Fruit fly (Drosophila melanogaster) whole organism, adult: ENCODE measurements around the gene Cp190.
A peak's percentile ranks its signal among the peaks of the same experiment; 100 is the strongest.

Source experiments
- CG12768 ChIP-seq: fragments of 200-800 bp; sonication (Bioruptor generic); optimal IDR thresholded peaks from 2 replicates; lab custom pipeline; 2017; ENCODE audit warnings: missing biosample characterization, missing genetic modification characterization, mild to moderate bottlenecking, moderate library complexity, missing genetic modification reagents
- CG33017 ChIP-seq: fragments of 200-800 bp; sonication (Bioruptor generic); optimal IDR thresholded peaks from 2 replicates; lab custom pipeline; 2018; ENCODE audit warnings: missing biosample characterization, mild to moderate bottlenecking, missing genetic modification characterization, moderate library complexity
- CG5204 ChIP-seq: fragments of 200-800 bp; sonication (Bioruptor generic); optimal IDR thresholded peaks from 2 replicates; lab custom pipeline; 2016; ENCODE audit warnings: missing biosample characterization, missing genetic modification characterization
- CG7101 ChIP-seq: fragments of 200-800 bp; sonication (Bioruptor generic); optimal IDR thresholded peaks from 2 replicates; lab custom pipeline; 2018; ENCODE audit warnings: missing biosample characterization, mild to moderate bottlenecking, missing genetic modification characterization, moderate library complexity
- cic ChIP-seq: fragments of 200-800 bp; sonication (Bioruptor generic); optimal IDR thresholded peaks from 2 replicates; lab custom pipeline; 2017; ENCODE audit warnings: missing biosample characterization, mild to moderate bottlenecking, missing genetic modification characterization, moderate library complexity
- cnc ChIP-seq, 2 experiments: fragments of >200 bp; optimal IDR thresholded peaks; 2 replicates each; lab custom pipeline; 2017
- kay ChIP-seq: fragments of 200-800 bp; sonication (Bioruptor generic); peaks from one replicate; lab custom pipeline; 2016; ENCODE audit warnings: missing biosample characterization, missing genetic modification characterization, borderline replicate concordance
- pad ChIP-seq: fragments of 200-800 bp; sonication (Bioruptor generic); optimal IDR thresholded peaks from 3 replicates; lab custom pipeline; 2017; ENCODE audit warnings: missing biosample characterization, missing genetic modification characterization, mild to moderate bottlenecking, moderate library complexity, missing genetic modification reagents
- tj ChIP-seq: fragments of 200-800 bp; sonication (Bioruptor generic); optimal IDR thresholded peaks from 3 replicates; lab custom pipeline; 2017; ENCODE audit warnings: missing biosample characterization, mild to moderate bottlenecking, missing genetic modification characterization, moderate library complexity

DNA sequence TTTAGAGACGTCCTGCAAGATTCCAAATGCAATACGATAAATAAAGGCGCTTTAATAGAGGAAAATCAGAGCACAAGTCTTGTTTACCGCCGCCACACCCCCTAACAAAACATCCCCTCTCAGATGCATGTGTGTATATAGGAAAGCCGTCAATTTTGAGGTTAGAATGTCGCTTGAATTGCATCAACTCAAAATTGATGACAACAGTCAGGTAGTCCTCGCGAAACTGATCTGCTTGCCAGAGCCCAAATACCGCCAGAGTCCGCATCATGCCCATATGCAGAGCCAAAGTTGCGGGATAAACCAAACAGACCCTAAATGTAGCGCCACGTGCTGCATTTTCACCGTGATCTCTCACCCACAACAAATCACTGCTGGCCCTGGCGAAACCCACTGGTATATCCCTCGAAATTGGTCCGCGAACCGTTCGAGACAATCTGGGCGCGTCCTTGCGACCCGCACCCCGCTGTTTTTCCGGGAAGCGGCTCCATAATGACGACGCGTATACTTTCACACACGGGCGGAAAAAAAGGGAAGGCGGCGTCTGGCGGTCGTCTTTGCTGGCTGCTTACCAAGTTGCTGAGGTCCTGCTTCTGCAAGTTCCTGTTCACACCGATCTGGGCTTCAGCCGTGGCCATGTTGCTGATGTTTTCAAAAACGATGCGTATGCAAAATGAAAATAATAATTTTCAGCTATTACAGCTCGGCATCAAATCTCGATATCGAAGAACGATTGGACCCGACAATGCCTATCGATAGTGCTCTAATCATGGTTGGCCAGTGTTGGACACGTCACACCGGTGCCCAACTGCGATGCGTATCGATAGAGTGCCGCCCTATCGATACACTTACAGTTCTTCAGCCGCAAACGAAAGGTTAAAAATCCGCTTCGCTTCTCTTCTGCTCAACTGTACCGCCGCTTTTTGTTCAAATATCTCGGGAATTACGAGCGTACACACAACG lies 12.1 kb downstream of the Cp190 start, which contains the start of the genes eIF2gamma and Set:
- TF ChIP-seq pad (GFP tag; lab: Kevin White, UChicago) (peak; percentile 63), cnc (optimal IDR thresholded peaks at IDR 0.05; lab: Kevin White, UChicago) (no peak), tj (GFP tag; lab: Kevin White, UChicago) (peak; percentile 72), CG33017 (peak; percentile 29), CG5204 (GFP tag; lab: Kevin White, UChicago) (no peak), cic (GFP tag; lab: Kevin White, UChicago) (no peak), CG7101 (tag; lab: Kevin White, UChicago) (peak; percentile 61), CG12768 (GFP tag; lab: Kevin White, UChicago) (peak; percentile 41), kay (GFP tag; lab: Kevin White, UChicago) (no peak)
